Worm (Caenorhabditis elegans) whole organism, late embryonic: ENCODE measurements around the gene dat-1.

Source experiments
- F13H6.1 ChIP-seq: sonication (generic microtip); optimal IDR thresholded peaks from 2 replicates; lab custom pipeline; 2016; ENCODE audit warnings: missing genetic modification characterization, missing compliant biosample characterization
- ama-1 ChIP-seq: fragments of 150-350 bp; optimal IDR thresholded peaks from 2 replicates; lab custom pipeline; 2014
- ceh-14 ChIP-seq: sonication (generic microtip); optimal IDR thresholded peaks from 2 replicates; lab custom pipeline; 2016; ENCODE audit warnings: missing genotype, missing genetic modification characterization, missing compliant biosample characterization
- ceh-19 ChIP-seq: fragments of 200-800 bp; sonication (Bioruptor generic); optimal IDR thresholded peaks from 2 replicates; lab custom pipeline; 2018; ENCODE audit warnings: mild to moderate bottlenecking, missing genetic modification characterization, missing compliant biosample characterization
- ceh-45 ChIP-seq: fragments of 200-800 bp; sonication (Bioruptor generic); IDR thresholded peaks from 2 replicates; pipeline ENCODE4 v1.3.6; 2022; ENCODE audit warnings: missing genetic modification reagents, missing genetic modification characterization, missing compliant biosample characterization
- hlh-30 ChIP-seq: sonication (generic microtip); optimal IDR thresholded peaks from 2 replicates; lab custom pipeline; 2017; ENCODE audit warnings: antibody characterized with exemption, missing genetic modification characterization, missing compliant biosample characterization; ENCODE audit not compliant: insufficient read depth
- nhr-11 ChIP-seq: fragments of 150-350 bp; optimal IDR thresholded peaks from 2 replicates; lab custom pipeline; 2014; ENCODE audit warnings: missing biosample characterization, missing genetic modification characterization
- pqm-1 ChIP-seq: sonication (generic microtip); optimal IDR thresholded peaks from 2 replicates; lab custom pipeline; 2016; ENCODE audit warnings: missing genetic modification characterization, missing compliant biosample characterization
- rnt-1 ChIP-seq: sonication (generic microtip); optimal IDR thresholded peaks from 2 replicates; lab custom pipeline; 2016; ENCODE audit warnings: missing genetic modification characterization, missing compliant biosample characterization
- unc-55 ChIP-seq: sonication (generic microtip); optimal IDR thresholded peaks from 2 replicates; lab custom pipeline; 2017; ENCODE audit warnings: missing biosample characterization, missing genetic modification reagents, missing genetic modification characterization

DNA sequence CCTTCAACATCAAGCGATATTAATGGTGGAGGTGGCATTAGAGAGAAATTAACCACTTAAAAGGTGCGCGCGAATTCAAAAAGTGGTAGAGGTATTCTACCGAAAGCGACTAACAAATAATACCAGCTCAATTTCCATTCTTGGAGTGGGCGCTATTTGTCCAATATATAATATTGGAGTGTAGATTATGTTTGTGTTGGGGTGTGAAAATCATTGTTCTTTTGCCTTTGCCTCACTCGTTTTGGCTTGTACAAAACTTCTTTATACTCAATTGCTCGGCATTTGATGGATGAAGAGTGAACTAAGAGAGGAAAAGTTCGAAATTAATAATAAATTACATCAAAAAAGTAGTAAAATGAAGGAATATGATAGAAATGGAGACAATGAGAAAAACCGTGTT lies 11.6 kb upstream of the dat-1 start, which contains the start of gene T23G5.3:
- TF ChIP-seq ceh-45 (GFP tag; lab: Robert Waterston, UW) (no peak), ceh-14 (tag; lab: Kevin White, UChicago) (no peak), nhr-11 (no peak), F13H6.1 (tag; lab: Kevin White, UChicago) (no peak), ama-1 (lab: Kevin White, UChicago) (no peak), hlh-30 (tag; lab: Kevin White, UChicago) (no peak), unc-55 (GFP tag; lab: Kevin White, UChicago) (no peak), pqm-1 (tag; lab: Kevin White, UChicago) (no peak), ceh-19 (no peak), rnt-1 (tag; lab: Kevin White, UChicago) (no peak)
